Fruit fly (Drosophila melanogaster) whole organism, adult: ENCODE results near the gene CG15594.

Experiments
- CG14711 ChIP-seq: fragments of 200-800 bp; sonication (Bioruptor generic); optimal IDR thresholded peaks from 2 replicates; lab custom pipeline; 2018; ENCODE audit warnings: missing biosample characterization, mild to moderate bottlenecking, missing genetic modification characterization, moderate library complexity
- Crg-1 ChIP-seq: fragments of 200-800 bp; sonication (Bioruptor generic); optimal IDR thresholded peaks from 2 replicates; lab custom pipeline; 2016; ENCODE audit warnings: missing biosample characterization, missing genetic modification characterization
- Hr96 ChIP-seq: fragments of 200-800 bp; sonication (Bioruptor generic); optimal IDR thresholded peaks from 2 replicates; lab custom pipeline; 2016; ENCODE audit warnings: missing biosample characterization, missing genetic modification characterization
- Mnt ChIP-seq: fragments of 200-800 bp; sonication (Bioruptor generic); optimal IDR thresholded peaks from 2 replicates; lab custom pipeline; 2016; ENCODE audit warnings: missing biosample characterization, mild to moderate bottlenecking, missing genetic modification characterization
- cic ChIP-seq: fragments of 200-800 bp; sonication (Bioruptor generic); optimal IDR thresholded peaks from 2 replicates; lab custom pipeline; 2017; ENCODE audit warnings: missing biosample characterization, mild to moderate bottlenecking, missing genetic modification characterization, moderate library complexity
- kay ChIP-seq: fragments of 200-800 bp; sonication (Bioruptor generic); peaks from one replicate; lab custom pipeline; 2016; ENCODE audit warnings: missing biosample characterization, missing genetic modification characterization, borderline replicate concordance
- ovo ChIP-seq: fragments of 200-800 bp; sonication (Bioruptor generic); optimal IDR thresholded peaks from 2 replicates; lab custom pipeline; 2016; ENCODE audit warnings: missing biosample characterization, missing genetic modification characterization
- pad ChIP-seq: fragments of 200-800 bp; sonication (Bioruptor generic); optimal IDR thresholded peaks from 3 replicates; lab custom pipeline; 2017; ENCODE audit warnings: missing biosample characterization, missing genetic modification characterization, mild to moderate bottlenecking, moderate library complexity, missing genetic modification reagents
- toe ChIP-seq: fragments of 200-800 bp; sonication (Bioruptor generic); optimal IDR thresholded peaks from 2 replicates; lab custom pipeline; 2016; ENCODE audit warnings: missing biosample characterization, missing genetic modification characterization

DNA sequence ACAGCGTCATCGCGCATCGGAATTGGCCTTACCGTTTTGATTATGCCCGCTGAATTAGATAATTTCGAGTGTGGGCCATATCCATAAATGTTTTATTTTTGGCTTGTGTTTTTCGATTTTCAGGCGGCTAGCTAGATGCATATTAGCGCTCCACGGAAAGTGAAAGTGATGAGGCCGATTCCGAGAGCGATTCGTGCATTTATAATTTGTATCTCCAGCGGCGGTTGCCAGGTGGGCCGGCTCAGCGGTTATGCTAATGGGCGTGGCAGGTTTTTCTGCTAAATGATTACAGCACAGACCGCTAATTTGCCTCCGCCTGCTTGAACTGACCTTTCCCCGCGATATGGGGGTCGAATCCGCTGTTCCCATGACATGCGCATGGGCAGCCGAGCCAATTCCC, 42.5 kb upstream of the CG15594 start:
- TF ChIP-seq toe (GFP tag; lab: Kevin White, UChicago), result no peak
- no peak for TF ChIP-seq CG14711
- no peak for TF ChIP-seq pad (GFP tag; lab: Kevin White, UChicago)
- no peak for TF ChIP-seq cic (GFP tag; lab: Kevin White, UChicago)
- no peak for TF ChIP-seq kay (GFP tag; lab: Kevin White, UChicago)
- TF ChIP-seq Crg-1 (GFP tag; lab: Kevin White, UChicago), result no peak
- TF ChIP-seq ovo (GFP tag; lab: Kevin White, UChicago), result no peak
- TF ChIP-seq Mnt, result no peak
- no peak for TF ChIP-seq Hr96
